Worm (Caenorhabditis elegans): ENCODE measurements around the gene scd-2.

- TF ChIP-seq dao-5 (tag; optimal IDR thresholded peaks at IDR 0.05) (no peak), him-1 (tag; optimal IDR thresholded peaks at IDR 0.05) (no peak), W03F9.2 (tag; optimal IDR thresholded peaks at IDR 0.05) (no peak)
Observed at ce11 chrV:6649317-6649716, 16.3 kb downstream of the scd-2 start, which contains the start of gene T10H9.1.

All from whole organism, L4/young adult.